Fruit fly (Drosophila melanogaster): Measurements from ENCODE around the gene CG7768.

Gene CG7768

DNA sequence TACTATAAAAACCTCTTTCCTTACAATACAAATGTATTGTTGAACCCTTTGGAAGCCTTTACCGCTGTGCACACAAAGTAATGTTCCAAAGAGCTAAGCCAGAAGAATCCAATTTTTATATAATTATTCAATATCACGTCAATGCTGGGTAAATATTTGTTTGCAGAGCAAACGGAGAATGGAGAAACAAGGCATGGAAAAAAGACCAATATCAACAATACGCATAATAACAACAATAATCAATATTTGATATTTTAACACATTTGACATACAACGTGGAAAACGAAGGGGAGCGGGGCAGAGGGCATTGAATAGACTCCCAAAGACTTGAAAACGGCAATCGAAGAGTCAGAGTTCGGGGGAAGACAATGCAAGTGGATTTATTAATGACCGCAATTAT, 43.8 kb upstream of the CG7768 start (continued):
- TF ChIP-seq salm (tag; optimal IDR thresholded peaks at IDR 0.05) (peak; percentile 45), H2.0 (GFP tag; IDR thresholded peaks at IDR 0.05) (peak; percentile 35; the same call in 1 of the 2 replicates), ac (GFP tag; optimal IDR thresholded peaks at IDR 0.05) (peak; percentile 63), CG6854 (GFP tag; optimal IDR thresholded peaks at IDR 0.05) (peak; percentile 56), wdn (GFP tag; IDR thresholded peaks at IDR 0.05) (no peak), CG15601 (tag; optimal IDR thresholded peaks at IDR 0.05) (peak; percentile 86), az2 (GFP tag; optimal IDR thresholded peaks at IDR 0.05) (no peak), ERR (GFP tag; optimal IDR thresholded peaks at IDR 0.05) (no peak), Camta (GFP tag; optimal IDR thresholded peaks at IDR 0.05) (peak; percentile 15), BtbVII (GFP tag; optimal IDR thresholded peaks at IDR 0.05) (peak; percentile 86), ato (GFP tag; IDR thresholded peaks at IDR 0.05; ENCODE audit: partially characterized antibody) (no peak), CG3838 (GFP tag; optimal IDR thresholded peaks at IDR 0.05) (peak; percentile 8), CG10209 (GFP tag; optimal IDR thresholded peaks at IDR 0.05) (peak; percentile 74), cg (GFP tag; optimal IDR thresholded peaks at IDR 0.05) (no peak), MESR4 (GFP tag; optimal IDR thresholded peaks at IDR 0.05) (no peak), CG30431 (GFP tag; optimal IDR thresholded peaks at IDR 0.05) (no peak), ATbp (GFP tag; optimal IDR thresholded peaks at IDR 0.05) (peak; percentile 79), oc (tag; optimal IDR thresholded peaks at IDR 0.05) (peak; percentile 66), Pdp1 (GFP tag; optimal IDR thresholded peaks at IDR 0.05) (peak in 1 of 2 experiments; percentile 16), da (GFP tag; optimal IDR thresholded peaks at IDR 0.05) (peak; percentile 16), ro (GFP tag; IDR thresholded peaks at IDR 0.05) (no peak), Dip2 (GFP tag; IDR thresholded peaks at IDR 0.05) (no peak), CG10267 (tag; optimal IDR thresholded peaks at IDR 0.05) (peak; percentile 42), Fer1 (GFP tag; optimal IDR thresholded peaks at IDR 0.05) (no peak), Vsx1 (GFP tag; optimal IDR thresholded peaks at IDR 0.05) (peak; percentile 67), onecut (GFP tag; IDR thresholded peaks at IDR 0.05) (peak; percentile 53), CG6654 (GFP tag; optimal IDR thresholded peaks at IDR 0.05) (peak; percentile 4), CG14710 (tag; optimal IDR thresholded peaks at IDR 0.05) (peak; percentile 72), CG6689 (GFP tag; IDR thresholded peaks at IDR 0.05) (0 out of 2 replicates have a peak, but pooled peaks have one; percentile 18), CG7963 (GFP tag; IDR thresholded peaks at IDR 0.05; ENCODE audit: partially characterized antibody) (no peak), CG31441 (GFP tag; IDR thresholded peaks at IDR 0.05) (peak; percentile 45; the same call in 1 of the 2 replicates), Opbp (GFP tag; IDR thresholded peaks at IDR 0.05; ENCODE audit: partially characterized antibody) (no peak), Rx (GFP tag; IDR thresholded peaks at IDR 0.05) (no peak), Asciz (GFP tag; optimal IDR thresholded peaks at IDR 0.05) (peak; percentile 87), Myb (GFP tag; optimal IDR thresholded peaks at IDR 0.05) (no peak), Hr51 (GFP tag; optimal IDR thresholded peaks at IDR 0.05) (peak; percentile 31 to 37), CG3726 (GFP tag; IDR thresholded peaks at IDR 0.05) (no peak), CG14965 (GFP tag; optimal IDR thresholded peaks at IDR 0.05; ENCODE audit: borderline replicate concordance) (no peak), CG14050 (GFP tag; IDR thresholded peaks at IDR 0.05) (no peak), tna (GFP tag; IDR thresholded peaks at IDR 0.05; ENCODE audit: partially characterized antibody) (no peak), klu (GFP tag; IDR thresholded peaks at IDR 0.05) (no peak), sim (GFP tag; IDR thresholded peaks at IDR 0.05) (peak; percentile 45; the same call in 1 of the 2 replicates), Hr3 (GFP tag; optimal IDR thresholded peaks at IDR 0.05) (no peak), CG8944 (GFP tag; optimal IDR thresholded peaks at IDR 0.05) (no peak), gro (GFP tag; optimal IDR thresholded peaks at IDR 0.05) (peak; percentile 29), dmrt11E (tag; optimal IDR thresholded peaks at IDR 0.05) (peak; percentile 73), CG14014 (GFP tag; IDR thresholded peaks at IDR 0.05) (peak; percentile 74; the same call in 1 of the 2 replicates), CG7271 (tag; optimal IDR thresholded peaks at IDR 0.05) (no peak), CG30403 (GFP tag; optimal IDR thresholded peaks at IDR 0.05) (no peak), CG9727 (GFP tag; optimal IDR thresholded peaks at IDR 0.05) (peak; percentile 63)

Measured in whole organism, embryonic.